Worm (Caenorhabditis elegans) whole organism, late embryonic: ENCODE measurements around the gene dgk-1.

ENCODE experiments used
- C38D4.7 ChIP-seq: fragments of 200-800 bp; sonication (Bioruptor generic); optimal IDR thresholded peaks from 2 replicates; lab custom pipeline; 2018; ENCODE audit warnings: mild to moderate bottlenecking, missing genetic modification characterization, moderate library complexity, missing compliant biosample characterization
- ceh-2 ChIP-seq: sonication (generic microtip); optimal IDR thresholded peaks from 2 replicates; lab custom pipeline; 2016; ENCODE audit warnings: missing genotype, missing genetic modification characterization, missing compliant biosample characterization
- ets-4 ChIP-seq: sonication (generic microtip); optimal IDR thresholded peaks from 2 replicates; lab custom pipeline; 2016; ENCODE audit warnings: missing genetic modification characterization, missing compliant biosample characterization
- nfya-1 ChIP-seq: sonication (generic microtip); optimal IDR thresholded peaks from 2 replicates; lab custom pipeline; 2017; ENCODE audit warnings: missing genetic modification characterization, mild to moderate bottlenecking, missing compliant biosample characterization, antibody characterized with exemption, moderate library complexity
- nhr-11 ChIP-seq: fragments of 150-350 bp; optimal IDR thresholded peaks from 2 replicates; lab custom pipeline; 2014; ENCODE audit warnings: missing biosample characterization, missing genetic modification characterization
- nhr-232 ChIP-seq: sonication (generic microtip); optimal IDR thresholded peaks from 2 replicates; lab custom pipeline; 2016; ENCODE audit warnings: missing genetic modification characterization, missing compliant biosample characterization
- pqm-1 ChIP-seq: sonication (generic microtip); optimal IDR thresholded peaks from 2 replicates; lab custom pipeline; 2016; ENCODE audit warnings: missing genetic modification characterization, missing compliant biosample characterization
- sox-4 ChIP-seq: sonication (generic microtip); optimal IDR thresholded peaks from 2 replicates; lab custom pipeline; 2017; ENCODE audit warnings: mild to moderate bottlenecking, missing genetic modification characterization, inconsistent platforms, missing compliant biosample characterization

DNA sequence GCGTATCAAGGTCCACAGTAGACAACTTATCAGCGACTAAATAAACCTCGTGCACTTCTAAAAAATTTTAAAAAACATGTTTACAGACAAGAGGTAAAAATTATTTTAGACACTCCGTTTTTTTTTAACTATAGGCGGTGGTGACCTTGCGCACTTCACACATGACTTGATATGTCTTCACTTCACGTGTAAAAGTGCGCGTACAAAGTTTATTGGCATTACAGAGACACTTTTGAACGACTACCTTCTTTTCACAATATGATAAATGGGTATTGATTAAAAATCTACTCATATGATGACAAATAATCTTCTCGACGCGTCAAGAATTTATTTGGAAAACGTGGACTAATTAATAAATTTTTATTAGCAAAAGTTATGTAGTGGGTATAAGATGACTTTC lies 35.5 kb upstream of the dgk-1 start:
- no peak for TF ChIP-seq nfya-1 (tag; lab: Kevin White, UChicago)
- TF ChIP-seq C38D4.7 (GFP tag; lab: Kevin White, UChicago) = no peak
- no peak for TF ChIP-seq ceh-2 (tag; lab: Kevin White, UChicago)
- no peak for TF ChIP-seq pqm-1 (tag; lab: Kevin White, UChicago)
- TF ChIP-seq sox-4 (tag; lab: Kevin White, UChicago) = no peak
- no peak for TF ChIP-seq nhr-11
- no peak for TF ChIP-seq nhr-232 (tag; lab: Kevin White, UChicago)
- TF ChIP-seq ets-4 (tag; lab: Kevin White, UChicago) = no peak
